Fruit fly (Drosophila melanogaster) whole organism, embryonic: ENCODE data around the gene Acp63F.

Experiments
- ATbp ChIP-seq: fragments of 200-800 bp; sonication (Bioruptor generic); optimal IDR thresholded peaks from 2 replicates; lab custom pipeline; 2017; ENCODE audit warnings: missing biosample characterization, mild to moderate bottlenecking, missing genetic modification characterization, missing genetic modification reagents
- Aef1 ChIP-seq: fragments of 200-800 bp; sonication (Bioruptor generic); IDR thresholded peaks from 3 replicates; pipeline ENCODE4 v1.3.6; 2022; ENCODE audit warnings: missing biosample characterization, missing genetic modification characterization
- CG10431 ChIP-seq: fragments of 200-800 bp; sonication (Bioruptor generic); optimal IDR thresholded peaks from 3 replicates; lab custom pipeline; 2018; ENCODE audit warnings: missing biosample characterization, mild to moderate bottlenecking, missing genetic modification characterization
- CG12744 ChIP-seq: fragments of 200-800 bp; sonication (Bioruptor generic); optimal IDR thresholded peaks from 2 replicates; lab custom pipeline; 2016; ENCODE audit warnings: missing biosample characterization, missing genetic modification characterization
- CG12942 ChIP-seq: fragments of 200-800 bp; sonication (Bioruptor generic); optimal IDR thresholded peaks from 3 replicates; lab custom pipeline; 2016; ENCODE audit warnings: missing biosample characterization, missing genetic modification characterization
- CG14050 ChIP-seq: fragments of 200-800 bp; sonication (Bioruptor generic); IDR thresholded peaks from 3 replicates; pipeline ENCODE4 v1.3.6; 2022; ENCODE audit warnings: missing biosample characterization, missing genetic modification characterization
- CG17829 ChIP-seq: fragments of 200-800 bp; optimal IDR thresholded peaks from 2 replicates; lab custom pipeline; 2019; ENCODE audit warnings: missing biosample characterization, mild to moderate bottlenecking, missing genetic modification characterization, moderate library complexity
- CG18599 ChIP-seq: fragments of 200-800 bp; sonication (Bioruptor generic); optimal IDR thresholded peaks from 3 replicates; lab custom pipeline; 2017; ENCODE audit warnings: missing biosample characterization, missing genetic modification characterization, mild to moderate bottlenecking, moderate library complexity, missing genetic modification reagents
- CG2202 ChIP-seq: fragments of 200-800 bp; sonication (Bioruptor generic); optimal IDR thresholded peaks from 2 replicates; lab custom pipeline; 2018; ENCODE audit warnings: missing biosample characterization, mild to moderate bottlenecking, missing genetic modification characterization
- CG33557 ChIP-seq: fragments of 200-800 bp; sonication (Bioruptor generic); optimal IDR thresholded peaks from 2 replicates; lab custom pipeline; 2019; ENCODE audit warnings: missing biosample characterization, mild to moderate bottlenecking, missing genetic modification characterization, moderate library complexity
- CG3726 ChIP-seq: fragments of 200-800 bp; sonication (Bioruptor generic); IDR thresholded peaks from 3 replicates; pipeline ENCODE4, ENCODE4 v1.3.6; 2022; ENCODE audit warnings: missing biosample characterization, missing genetic modification characterization
- CG7357 ChIP-seq: fragments of 200-800 bp; sonication (Bioruptor generic); IDR thresholded peaks from 3 replicates; pipeline ENCODE4 v1.3.6; 2022; ENCODE audit warnings: missing biosample characterization, missing genetic modification characterization
- CG9437 ChIP-seq: fragments of 200-800 bp; sonication (Bioruptor generic); optimal IDR thresholded peaks from 2 replicates; lab custom pipeline; 2018; ENCODE audit warnings: missing biosample characterization, mild to moderate bottlenecking, missing genetic modification characterization
- CG9727 ChIP-seq: fragments of 200-800 bp; sonication (Bioruptor generic); optimal IDR thresholded peaks from 3 replicates; lab custom pipeline; 2017; ENCODE audit warnings: missing biosample characterization, mild to moderate bottlenecking, missing genetic modification characterization
- CG9817 ChIP-seq: fragments of 200-800 bp; sonication (Bioruptor generic); optimal IDR thresholded peaks from 2 replicates; lab custom pipeline; 2018; ENCODE audit warnings: missing biosample characterization, mild to moderate bottlenecking, missing genetic modification characterization, moderate library complexity
- CHES-1-like ChIP-seq: fragments of 200-800 bp; sonication (Bioruptor generic); optimal IDR thresholded peaks from 2 replicates; lab custom pipeline; 2016; ENCODE audit warnings: missing biosample characterization, missing genetic modification characterization
- CrebB ChIP-seq: fragments of 200-800 bp; sonication (Bioruptor generic); optimal IDR thresholded peaks from 3 replicates; lab custom pipeline; 2018; ENCODE audit warnings: missing biosample characterization, mild to moderate bottlenecking, missing genetic modification characterization
- Dbx ChIP-seq: fragments of 200-800 bp; sonication (Bioruptor generic); IDR thresholded peaks from 3 replicates; pipeline ENCODE4 v1.3.6; 2022; ENCODE audit warnings: missing biosample characterization, missing genetic modification characterization
- E2f2 ChIP-seq: fragments of 200-800 bp; sonication (Bioruptor generic); IDR thresholded peaks from 2 replicates; pipeline ENCODE4 v1.3.6; 2022; ENCODE audit warnings: missing biosample characterization, missing genetic modification characterization
- ERR ChIP-seq: fragments of 200-800 bp; sonication (Bioruptor generic); optimal IDR thresholded peaks from 2 replicates; lab custom pipeline; 2016; ENCODE audit warnings: missing biosample characterization, missing genetic modification characterization
- Gug ChIP-seq: fragments of 200-800 bp; sonication (Bioruptor generic); IDR thresholded peaks from 4 replicates; pipeline ENCODE4 v1.3.6; 2022; ENCODE audit warnings: missing biosample characterization, missing genetic modification characterization
- H15 ChIP-seq: fragments of 200-800 bp; sonication (Bioruptor generic); IDR thresholded peaks from 3 replicates; pipeline ENCODE4 v1.3.6; 2022; ENCODE audit warnings: missing biosample characterization, missing genetic modification characterization
- HLH3B ChIP-seq: fragments of 200-800 bp; sonication (Bioruptor generic); IDR thresholded peaks from 2 replicates; pipeline ENCODE4 v1.3.6; 2022; ENCODE audit warnings: missing biosample characterization, missing genetic modification characterization
- Myb ChIP-seq: fragments of 200-800 bp; sonication (Bioruptor generic); optimal IDR thresholded peaks from 2 replicates; lab custom pipeline; 2016; ENCODE audit warnings: missing biosample characterization, missing genetic modification characterization
- Stat92E ChIP-seq, 3 experiments: fragments of >200 bp in 2 of 3; fragments of 200-800 bp in 1 of 3; sonication (Bioruptor generic) in 1 of 3; optimal IDR thresholded peaks; 2 replicates each; lab custom pipeline; 2017 to 2019; ENCODE audit warnings: missing biosample characterization in 3 of 3, missing genetic modification characterization in 3 of 3, mild to moderate bottlenecking in 1 of 3, moderate library complexity in 1 of 3
- bigmax ChIP-seq: fragments of 200-800 bp; sonication (Bioruptor generic); optimal IDR thresholded peaks from 2 replicates; lab custom pipeline; 2018; ENCODE audit warnings: missing biosample characterization, mild to moderate bottlenecking, missing genetic modification characterization
- cato ChIP-seq: fragments of 200-800 bp; sonication (Bioruptor generic); optimal IDR thresholded peaks from 2 replicates; lab custom pipeline; 2016; ENCODE audit warnings: missing biosample characterization, missing genetic modification characterization, borderline replicate concordance
- chinmo ChIP-seq: fragments of 200-800 bp; sonication (Bioruptor generic); IDR thresholded peaks from 4 replicates; pipeline ENCODE4 v1.3.6; 2022; ENCODE audit warnings: missing biosample characterization, missing genetic modification characterization; ENCODE audit not compliant: partially characterized antibody
- crol ChIP-seq: fragments of 200-800 bp; sonication (Bioruptor generic); IDR thresholded peaks from 2 replicates; pipeline ENCODE4 v1.3.6; 2022; ENCODE audit warnings: missing biosample characterization, missing genetic modification characterization
- en ChIP-seq: fragments of 200-800 bp; sonication (Bioruptor generic); optimal IDR thresholded peaks from 2 replicates; lab custom pipeline; 2016; ENCODE audit warnings: missing biosample characterization, missing genetic modification characterization
- fd64A ChIP-seq: fragments of 200-800 bp; sonication (Bioruptor generic); optimal IDR thresholded peaks from 3 replicates; lab custom pipeline; 2018; ENCODE audit warnings: missing biosample characterization, mild to moderate bottlenecking, missing genetic modification characterization
- ftz-f1 ChIP-seq: fragments of 200-800 bp; sonication (Bioruptor generic); optimal IDR thresholded peaks from 2 replicates; lab custom pipeline; 2016; ENCODE audit warnings: missing biosample characterization, missing genetic modification characterization
- fu2 ChIP-seq: fragments of 200-800 bp; sonication (Bioruptor generic); optimal IDR thresholded peaks from 2 replicates; lab custom pipeline; 2016; ENCODE audit warnings: missing biosample characterization, missing genetic modification characterization
- gcm2 ChIP-seq: fragments of 200-800 bp; sonication (Bioruptor generic); optimal IDR thresholded peaks from 2 replicates; lab custom pipeline; 2016; ENCODE audit warnings: missing biosample characterization, missing genetic modification characterization
- inv ChIP-seq: fragments of 200-800 bp; sonication (Bioruptor generic); IDR thresholded peaks from 2 replicates; pipeline ENCODE4 v1.3.6; 2022; ENCODE audit warnings: missing biosample characterization, missing genetic modification characterization; ENCODE audit not compliant: partially characterized antibody
- jing ChIP-seq: fragments of 200-800 bp; sonication (Bioruptor generic); optimal IDR thresholded peaks from 2 replicates; lab custom pipeline; 2018; ENCODE audit warnings: missing biosample characterization, mild to moderate bottlenecking, missing genetic modification characterization
- kay ChIP-seq: fragments of 200-800 bp; sonication (Bioruptor generic); optimal IDR thresholded peaks from 2 replicates; lab custom pipeline; 2016; ENCODE audit warnings: missing biosample characterization, missing genetic modification characterization
- kni ChIP-seq: fragments of 200-800 bp; sonication (Bioruptor generic); optimal IDR thresholded peaks from 3 replicates; lab custom pipeline; 2017; ENCODE audit warnings: mild to moderate bottlenecking, missing biosample characterization, missing genetic modification reagents, missing genetic modification characterization
- mam ChIP-seq: fragments of 200-800 bp; sonication (Bioruptor generic); optimal IDR thresholded peaks from 3 replicates; lab custom pipeline; 2016; ENCODE audit warnings: missing biosample characterization, missing genetic modification characterization
- org-1 ChIP-seq: fragments of 200-800 bp; sonication (Bioruptor generic); optimal IDR thresholded peaks from 2 replicates; lab custom pipeline; 2017; ENCODE audit warnings: missing biosample characterization, missing genetic modification characterization
- pfk ChIP-seq: fragments of 200-800 bp; sonication (Bioruptor generic); optimal IDR thresholded peaks from 2 replicates; lab custom pipeline; 2018; ENCODE audit warnings: missing biosample characterization, mild to moderate bottlenecking, missing genetic modification characterization, moderate library complexity
- phol ChIP-seq: fragments of 200-800 bp; sonication (Bioruptor generic); optimal IDR thresholded peaks from 3 replicates; lab custom pipeline; 2018; ENCODE audit warnings: missing biosample characterization, mild to moderate bottlenecking, missing genetic modification characterization, moderate library complexity
- psq ChIP-seq: fragments of 200-800 bp; sonication (Bioruptor generic); optimal IDR thresholded peaks from 2 replicates; lab custom pipeline; 2017; ENCODE audit warnings: missing biosample characterization, missing genetic modification characterization
- salm ChIP-seq: fragments of 200-800 bp; sonication (Bioruptor generic); optimal IDR thresholded peaks from 2 replicates; lab custom pipeline; 2018; ENCODE audit warnings: missing biosample characterization, mild to moderate bottlenecking, missing genetic modification characterization
- so ChIP-seq: fragments of 200-800 bp; sonication (Bioruptor generic); IDR thresholded peaks from 3 replicates; pipeline ENCODE4 v1.3.6; 2022; ENCODE audit warnings: missing biosample characterization, missing genetic modification characterization
- tio ChIP-seq: fragments of 200-800 bp; sonication (Bioruptor generic); optimal IDR thresholded peaks from 2 replicates; lab custom pipeline; 2017; ENCODE audit warnings: missing biosample characterization, missing genetic modification characterization, inconsistent platforms
- tna ChIP-seq: fragments of 200-800 bp; sonication (Bioruptor generic); IDR thresholded peaks from 2 replicates; pipeline ENCODE4 v1.3.6; 2022; ENCODE audit warnings: missing biosample characterization, missing genetic modification characterization; ENCODE audit not compliant: partially characterized antibody
- wek ChIP-seq: fragments of 200-800 bp; sonication (Bioruptor generic); optimal IDR thresholded peaks from 3 replicates; lab custom pipeline; 2018; ENCODE audit warnings: missing biosample characterization, mild to moderate bottlenecking, missing genetic modification characterization, moderate library complexity

The Acp63F gene

DNA sequence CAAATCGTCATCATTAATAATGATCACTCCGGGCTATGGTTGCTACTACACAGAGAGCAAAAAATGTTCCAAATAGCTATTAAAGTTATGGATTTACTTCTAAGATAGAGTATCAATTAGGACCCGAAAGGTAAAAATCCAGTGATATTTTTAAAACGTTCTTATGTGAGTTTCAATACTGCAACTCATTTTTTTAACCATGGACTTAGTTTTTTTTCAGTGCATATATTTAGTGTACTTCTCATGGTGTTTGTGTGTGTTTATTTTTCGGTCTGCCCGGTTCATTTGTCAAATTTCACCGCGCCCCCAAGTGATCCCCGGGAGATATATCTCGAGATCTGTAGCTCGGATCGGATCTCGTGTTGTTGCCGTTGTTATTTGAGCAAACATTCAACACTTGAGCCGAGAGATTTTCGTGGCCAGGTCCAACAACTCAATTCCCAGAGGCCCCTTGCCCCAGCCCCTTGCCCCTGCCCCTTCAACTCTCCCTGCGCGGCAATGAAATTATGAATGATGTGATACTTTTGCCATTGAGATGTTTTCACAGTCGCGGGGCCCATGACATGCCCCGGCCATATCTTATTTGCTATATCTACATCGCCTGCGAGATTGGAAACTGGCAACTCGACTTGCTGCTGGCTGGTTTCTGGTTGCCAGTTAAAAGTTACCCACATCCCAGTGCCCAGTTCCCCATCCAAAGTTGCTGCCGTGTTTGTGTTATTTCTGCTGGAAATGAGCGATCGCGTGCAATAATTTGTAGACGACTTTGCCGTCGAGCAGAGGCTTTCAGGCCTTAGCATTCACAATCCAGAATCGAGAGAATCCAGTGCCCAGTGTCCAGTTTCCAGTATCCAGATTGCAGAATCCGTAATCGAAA is 46.6 kb upstream of the Acp63F start (continued):
- TF ChIP-seq CG7357 (GFP tag; lab: Robert Waterston, UW) (peak; percentile 50; the same call in 1 of the 3 replicates), CrebB (tag; lab: Kevin White, UChicago) (peak; percentile 30), Aef1 (no peak), CG9727 (peak; percentile 85), ERR (GFP tag; lab: Kevin White, UChicago) (peak; percentile 17), cato (GFP tag; lab: Kevin White, UChicago) (peak; percentile 13), Myb (GFP tag; lab: Kevin White, UChicago) (no peak), CG33557 (GFP tag; lab: Kevin White, UChicago) (peak; percentile 79), CG3726 (GFP tag; lab: Robert Waterston, UW) (no peak), mam (GFP tag; lab: Kevin White, UChicago) (no peak), inv (GFP tag; lab: Robert Waterston, UW) (no peak), CG9817 (tag; lab: Kevin White, UChicago) (no peak), Gug (GFP tag; lab: Robert Waterston, UW) (no peak), jing (GFP tag; lab: Kevin White, UChicago) (peak; percentile 71), en (GFP tag; lab: Kevin White, UChicago) (peak; percentile 28), kni (GFP tag; lab: Kevin White, UChicago) (peak; percentile 66), CG9437 (GFP tag; lab: Kevin White, UChicago) (peak; percentile 46), ATbp (GFP tag; lab: Kevin White, UChicago) (peak; percentile 3), pfk (no peak), phol (tag; lab: Kevin White, UChicago) (peak; percentile 85), bigmax (GFP tag; lab: Kevin White, UChicago) (no peak), Dbx (GFP tag; lab: Robert Waterston, UW) (no peak), CHES-1-like (peak; percentile 48), salm (tag; lab: Kevin White, UChicago) (peak; percentile 9), CG12744 (peak; percentile 23), chinmo (GFP tag; lab: Robert Waterston, UW) (no peak), CG12942 (GFP tag; lab: Kevin White, UChicago) (peak; percentile 11), tio (GFP tag; lab: Kevin White, UChicago) (peak; percentile 74), CG18599 (GFP tag; lab: Kevin White, UChicago) (peak; percentile 52), CG10431 (GFP tag; lab: Kevin White, UChicago) (no peak), gcm2 (GFP tag; lab: Kevin White, UChicago) (peak; percentile 22), fu2 (GFP tag; lab: Kevin White, UChicago) (peak; percentile 7), H15 (GFP tag; lab: Robert Waterston, UW) (0 out of 3 replicates have a peak, but pooled peaks have one; percentile 43), HLH3B (GFP tag; lab: Robert Waterston, UW) (peak; percentile 58; the same call in 1 of the 2 replicates), ftz-f1 (GFP tag; lab: Kevin White, UChicago) (no peak), tna (GFP tag; lab: Robert Waterston, UW) (no peak), CG17829 (tag; lab: Kevin White, UChicago) (peak; percentile 82), CG14050 (no peak; the same call in 2 of the 3 replicates), psq (peak; percentile 14), kay (GFP tag; lab: Kevin White, UChicago) (peak; percentile 32), E2f2 (no peak), org-1 (peak; percentile 1), so (peak; percentile 43; the same call in 1 of the 3 replicates), wek (GFP tag; lab: Kevin White, UChicago) (no peak), Stat92E (GFP tag; optimal IDR thresholded peaks at IDR 0.05; lab: Kevin White, UChicago) (peak in 1 of 3 experiments; percentile 73), CG2202 (tag; lab: Kevin White, UChicago) (peak; percentile 76), crol (peak; percentile 81), fd64A (GFP tag; lab: Kevin White, UChicago) (peak; percentile 27)
